Worm (Caenorhabditis elegans): Measurements from ENCODE around the gene F01D5.7.

Gene F01D5.7

DNA sequence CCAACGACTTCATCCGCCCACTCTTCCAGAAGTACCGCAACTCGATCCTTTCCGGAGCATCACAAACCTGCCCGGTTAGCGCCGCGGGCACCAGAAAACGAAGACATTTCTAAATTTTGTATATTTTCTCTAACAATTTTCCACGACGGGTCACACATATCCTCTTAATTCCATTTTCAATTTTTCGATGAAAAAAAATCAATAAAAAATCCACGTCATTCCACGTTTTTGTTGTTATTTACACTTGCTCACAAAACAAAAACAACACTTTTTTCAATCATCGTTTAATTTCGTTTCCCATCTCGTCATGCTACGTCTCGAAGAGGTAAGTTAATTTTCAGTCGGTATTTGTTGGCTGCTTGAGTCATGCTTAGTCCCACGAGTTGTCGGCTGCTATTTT is at the start of gene F01D5.7:
F01D5.7 (plus strand) TSS at position 301 of the 400 bp plus-strand sequence.
- TF ChIP-seq hmg-1.2 (GFP tag; IDR thresholded peaks at IDR 0.05) = no peak
- no peak for TF ChIP-seq ets-4 (GFP tag; optimal IDR thresholded peaks at IDR 0.05)
- no peak for TF ChIP-seq unc-130 (GFP tag; optimal IDR thresholded peaks at IDR 0.05)
- no peak for TF ChIP-seq nhr-179 (tag; optimal IDR thresholded peaks at IDR 0.05)
- TF ChIP-seq D2030.7 (GFP tag; IDR thresholded peaks at IDR 0.05) = no peak
- TF ChIP-seq rcor-1 (GFP tag; IDR thresholded peaks at IDR 0.05) = no peak
- no peak for TF ChIP-seq Y56A3A.18 (GFP tag; IDR thresholded peaks at IDR 0.05)
- TF ChIP-seq die-1 (tag; optimal IDR thresholded peaks at IDR 0.05) = no peak
- TF ChIP-seq ceh-100 (GFP tag; IDR thresholded peaks at IDR 0.05) = no peak
- TF ChIP-seq F37B4.10 (GFP tag; IDR thresholded peaks at IDR 0.05) = no peak
- no peak for TF ChIP-seq lir-1 (GFP tag; conservative IDR thresholded peaks at IDR 0.05)
- TF ChIP-seq him-1 (tag; optimal IDR thresholded peaks at IDR 0.05) = no peak

DNA sequence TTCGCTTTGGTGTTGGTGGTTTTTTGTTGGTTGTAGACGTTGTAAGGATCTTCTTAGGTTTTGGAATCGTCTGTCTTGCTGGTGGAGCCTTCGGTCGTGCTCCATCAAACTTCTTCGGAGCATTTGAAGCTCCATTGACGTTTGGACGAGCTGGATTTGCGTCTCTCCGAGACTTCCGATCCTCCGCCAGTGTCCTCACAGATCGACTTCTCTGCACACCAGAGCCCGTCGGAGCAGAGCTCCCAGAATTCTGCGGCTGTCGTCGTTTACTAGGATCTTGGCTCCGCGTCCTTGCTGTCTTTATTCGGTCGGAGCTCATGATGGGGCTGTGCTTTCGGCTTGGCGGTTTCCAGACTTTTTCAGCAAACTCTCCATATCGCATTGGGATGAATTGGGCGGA is 46.9 kb upstream of the F01D5.7 start:
- TF ChIP-seq K11D2.4 (GFP tag; IDR thresholded peaks at IDR 0.05) = no peak
- TF ChIP-seq zfh-2 (GFP tag; conservative IDR thresholded peaks at IDR 0.05) = peak; percentile 68

DNA sequence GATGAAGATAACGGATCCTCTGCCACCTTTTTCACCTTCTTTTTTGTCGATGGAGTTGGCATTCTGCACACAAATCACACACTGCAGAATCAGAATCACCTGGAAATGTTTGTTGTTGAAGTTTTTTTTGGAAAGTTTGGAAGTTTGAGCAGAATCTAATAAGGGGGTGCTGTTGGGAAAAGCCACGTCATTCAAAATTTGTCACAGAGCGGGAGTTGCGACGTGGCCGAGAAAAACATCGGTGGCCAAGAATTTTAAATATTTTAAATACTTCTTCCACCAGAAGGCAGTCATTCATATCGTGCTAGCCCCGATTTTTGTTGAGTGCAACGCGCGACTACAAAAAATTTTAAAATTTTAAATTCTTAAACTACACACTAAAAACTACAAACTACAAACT is 46.1 kb upstream of the F01D5.7 start, which contains the start of gene rpi-1:
rpi-1 (minus strand) TSS at position 101 of the 400 bp plus-strand sequence.
- no peak for TF ChIP-seq chd-7 (tag; optimal IDR thresholded peaks at IDR 0.05)
- no peak for TF ChIP-seq lir-1 (GFP tag; conservative IDR thresholded peaks at IDR 0.05)
- no peak for TF ChIP-seq lsl-1 (GFP tag; optimal IDR thresholded peaks at IDR 0.05)
- TF ChIP-seq xnd-1 (tag; optimal IDR thresholded peaks at IDR 0.05) = no peak
- no peak for TF ChIP-seq mes-4 (tag; optimal IDR thresholded peaks at IDR 0.05)
- TF ChIP-seq D2030.7 (GFP tag; IDR thresholded peaks at IDR 0.05) = no peak
- TF ChIP-seq mxl-1 (tag; optimal IDR thresholded peaks at IDR 0.05) = no peak
- TF ChIP-seq lag-1 (GFP tag; IDR thresholded peaks at IDR 0.05) = no peak

DNA sequence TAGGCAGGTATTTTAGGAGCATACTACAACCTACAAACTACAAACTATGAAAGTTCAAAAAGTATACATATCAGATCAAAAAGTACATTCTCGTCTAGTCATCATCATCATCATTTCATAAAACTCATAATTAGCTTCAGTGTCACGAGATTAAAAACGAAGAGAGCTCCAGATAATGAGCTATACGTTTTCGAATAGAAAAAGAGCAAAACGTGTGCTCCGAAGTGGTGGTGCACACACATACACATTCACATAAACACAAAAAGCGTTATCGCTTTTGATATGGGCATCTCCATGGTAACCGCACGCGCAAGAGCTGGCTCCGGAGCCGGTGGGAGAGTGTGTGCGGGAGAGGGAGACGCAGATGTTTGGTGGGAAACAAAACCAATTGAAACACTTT is 44.1 kb upstream of the F01D5.7 start:
- no peak for TF ChIP-seq bed-2 (GFP tag; IDR thresholded peaks at IDR 0.05)
- TF ChIP-seq efl-1 (GFP tag; optimal IDR thresholded peaks at IDR 0.05) = no peak
- TF ChIP-seq xnd-1 (tag; optimal IDR thresholded peaks at IDR 0.05) = no peak
- no peak for TF ChIP-seq F52B5.7 (tag; optimal IDR thresholded peaks at IDR 0.05)
- no peak for TF ChIP-seq ceh-79 (tag; optimal IDR thresholded peaks at IDR 0.05)
- TF ChIP-seq hrde-1 (tag; optimal IDR thresholded peaks at IDR 0.05; ENCODE audit: borderline replicate concordance) = no peak
- no peak for TF ChIP-seq lin-26 (GFP tag; IDR thresholded peaks at IDR 0.05)
- TF ChIP-seq ztf-22 (GFP tag; optimal IDR thresholded peaks at IDR 0.05) = no peak
- no peak for TF ChIP-seq lir-1 (GFP tag; conservative IDR thresholded peaks at IDR 0.05)
- TF ChIP-seq madf-10 (tag; optimal IDR thresholded peaks at IDR 0.05) = no peak
- no peak for TF ChIP-seq aptf-2 (GFP tag; conservative IDR thresholded peaks at IDR 0.05)
- no peak for TF ChIP-seq snpc-1.3 (tag; optimal IDR thresholded peaks at IDR 0.05; ENCODE audit: insufficient read depth)
- TF ChIP-seq unc-130 (GFP tag; optimal IDR thresholded peaks at IDR 0.05) = no peak
- TF ChIP-seq somi-1 (GFP tag; optimal IDR thresholded peaks at IDR 0.05) = no peak
- no peak for TF ChIP-seq F57A8.1 (GFP tag; optimal IDR thresholded peaks at IDR 0.05)
- TF ChIP-seq ztf-3 (GFP tag; optimal IDR thresholded peaks at IDR 0.05) = no peak
- no peak for TF ChIP-seq nhr-120 (GFP tag; IDR thresholded peaks at IDR 0.05)
- no peak for TF ChIP-seq snpc-3.4 (tag; optimal IDR thresholded peaks at IDR 0.05)
- TF ChIP-seq rec-8 (tag; optimal IDR thresholded peaks at IDR 0.05) = no peak
- no peak for TF ChIP-seq ztf-6 (GFP tag; IDR thresholded peaks at IDR 0.05)

Data from whole organism, young adult.